Fruit fly (Drosophila melanogaster) whole organism, embryonic: Measurements from ENCODE around the gene CG3078.

Experiments
- Abd-B ChIP-seq: fragments of 200-800 bp; sonication (Bioruptor generic); optimal IDR thresholded peaks from 2 replicates; lab custom pipeline; 2018; ENCODE audit warnings: missing biosample characterization, mild to moderate bottlenecking, missing genetic modification characterization, moderate library complexity
- CG10209 ChIP-seq: fragments of 200-800 bp; sonication (Bioruptor generic); optimal IDR thresholded peaks from 3 replicates; lab custom pipeline; 2017; ENCODE audit warnings: missing biosample characterization, mild to moderate bottlenecking, missing genetic modification characterization, missing genetic modification reagents
- CG10321 ChIP-seq: fragments of 200-800 bp; sonication (Bioruptor generic); IDR thresholded peaks from 2 replicates; pipeline ENCODE4 v1.3.6; 2022; ENCODE audit warnings: missing biosample characterization, missing genetic modification characterization
- CG11695 ChIP-seq: fragments of 200-800 bp; sonication (Bioruptor generic); IDR thresholded peaks from 3 replicates; pipeline ENCODE4 v1.3.6; 2022; ENCODE audit warnings: missing biosample characterization, missing genetic modification characterization
- CG15514 ChIP-seq: fragments of 200-800 bp; sonication (Bioruptor generic); optimal IDR thresholded peaks from 3 replicates; lab custom pipeline; 2017; ENCODE audit warnings: missing biosample characterization, missing genetic modification characterization, mild to moderate bottlenecking, moderate library complexity, missing genetic modification reagents
- CG15696 ChIP-seq: fragments of 200-800 bp; sonication (Bioruptor generic); optimal IDR thresholded peaks from 2 replicates; lab custom pipeline; 2019; ENCODE audit warnings: missing biosample characterization, mild to moderate bottlenecking, missing genetic modification characterization, moderate library complexity
- CG1603 ChIP-seq: fragments of 200-800 bp; sonication (Bioruptor generic); optimal IDR thresholded peaks from 2 replicates; lab custom pipeline; 2019; ENCODE audit warnings: missing biosample characterization, mild to moderate bottlenecking, missing genetic modification characterization, moderate library complexity
- CG2202 ChIP-seq: fragments of 200-800 bp; sonication (Bioruptor generic); optimal IDR thresholded peaks from 2 replicates; lab custom pipeline; 2018; ENCODE audit warnings: missing biosample characterization, mild to moderate bottlenecking, missing genetic modification characterization
- CG2889 ChIP-seq: fragments of 200-800 bp; sonication (Bioruptor generic); IDR thresholded peaks from 3 replicates; pipeline ENCODE4 v1.3.6; 2022; ENCODE audit warnings: missing biosample characterization, missing genetic modification characterization
- CG32767 ChIP-seq: fragments of 200-800 bp; sonication (Bioruptor generic); IDR thresholded peaks from 2 replicates; pipeline ENCODE4 v1.3.6; 2022; ENCODE audit warnings: missing biosample characterization, missing genetic modification characterization
- CG33213 ChIP-seq: fragments of 200-800 bp; sonication (Bioruptor generic); optimal IDR thresholded peaks from 3 replicates; lab custom pipeline; 2016; ENCODE audit warnings: missing biosample characterization, missing genetic modification characterization
- CG3847 ChIP-seq: fragments of 200-800 bp; sonication (Bioruptor generic); IDR thresholded peaks from 2 replicates; pipeline ENCODE4 v1.3.6; 2022; ENCODE audit warnings: missing biosample characterization, missing genetic modification characterization
- CG4404 ChIP-seq: fragments of 200-800 bp; sonication (Bioruptor generic); IDR thresholded peaks from 2 replicates; pipeline ENCODE4 v1.3.6; 2022; ENCODE audit warnings: missing biosample characterization, missing genetic modification characterization
- CG4730 ChIP-seq: fragments of 200-800 bp; sonication (Bioruptor generic); IDR thresholded peaks from 2 replicates; pipeline ENCODE4 v1.3.6; 2022; ENCODE audit warnings: missing biosample characterization, missing genetic modification characterization
- CG7271 ChIP-seq: fragments of 200-800 bp; sonication (Bioruptor generic); optimal IDR thresholded peaks from 2 replicates; lab custom pipeline; 2018; ENCODE audit warnings: missing biosample characterization, mild to moderate bottlenecking, missing genetic modification characterization, moderate library complexity
- CG7928 ChIP-seq: fragments of 200-800 bp; sonication (Bioruptor generic); optimal IDR thresholded peaks from 2 replicates; lab custom pipeline; 2017; ENCODE audit warnings: missing biosample characterization, mild to moderate bottlenecking, missing genetic modification characterization
- CG8388 ChIP-seq: fragments of 200-800 bp; sonication (Bioruptor generic); optimal IDR thresholded peaks from 2 replicates; lab custom pipeline; 2019; ENCODE audit warnings: missing biosample characterization, mild to moderate bottlenecking, missing genetic modification characterization, moderate library complexity
- CG9727 ChIP-seq: fragments of 200-800 bp; sonication (Bioruptor generic); optimal IDR thresholded peaks from 3 replicates; lab custom pipeline; 2017; ENCODE audit warnings: missing biosample characterization, mild to moderate bottlenecking, missing genetic modification characterization
- CG9876 ChIP-seq: fragments of 200-800 bp; sonication (Bioruptor generic); optimal IDR thresholded peaks from 2 replicates; lab custom pipeline; 2016; ENCODE audit warnings: missing biosample characterization, missing genetic modification characterization
- HLH4C ChIP-seq: fragments of 200-800 bp; sonication (Bioruptor generic); IDR thresholded peaks from 3 replicates; pipeline ENCODE4 v1.3.6; 2022; ENCODE audit warnings: missing biosample characterization, missing genetic modification characterization; ENCODE audit not compliant: partially characterized antibody
- Hr39 ChIP-seq: fragments of >200 bp; optimal IDR thresholded peaks from 2 replicates; lab custom pipeline; 2017
- Hr78 ChIP-seq, 2 experiments: fragments of 200-800 bp in 1 of 2; fragments of >200 bp in 1 of 2; sonication (Bioruptor generic) in 1 of 2; optimal IDR thresholded peaks; 2 replicates each; lab custom pipeline; 2017 to 2019; ENCODE audit warnings: missing biosample characterization in 2 of 2, missing genetic modification characterization in 2 of 2, mild to moderate bottlenecking in 1 of 2, moderate library complexity in 1 of 2
- Rfx ChIP-seq: fragments of 200-800 bp; sonication (Bioruptor generic); IDR thresholded peaks from 2 replicates; pipeline ENCODE4 v1.3.6; 2022; ENCODE audit warnings: missing biosample characterization, missing genetic modification characterization
- Six4 ChIP-seq: fragments of 200-800 bp; sonication (Bioruptor generic); optimal IDR thresholded peaks from 2 replicates; lab custom pipeline; 2016; ENCODE audit warnings: missing biosample characterization, missing genetic modification characterization
- Stat92E ChIP-seq, 3 experiments: fragments of >200 bp in 2 of 3; fragments of 200-800 bp in 1 of 3; sonication (Bioruptor generic) in 1 of 3; optimal IDR thresholded peaks; 2 replicates each; lab custom pipeline; 2017 to 2019; ENCODE audit warnings: missing biosample characterization in 3 of 3, missing genetic modification characterization in 3 of 3, mild to moderate bottlenecking in 1 of 3, moderate library complexity in 1 of 3
- Tbp ChIP-seq: fragments of >200 bp; optimal IDR thresholded peaks from 2 replicates; lab custom pipeline; 2018; ENCODE audit warnings: missing biosample characterization, missing genetic modification characterization
- ara ChIP-seq: fragments of 200-800 bp; sonication (Bioruptor generic); IDR thresholded peaks from 2 replicates; pipeline ENCODE4 v1.3.6; 2022; ENCODE audit warnings: missing biosample characterization, missing genetic modification characterization
- bab2 ChIP-seq: fragments of 200-800 bp; sonication (Bioruptor generic); optimal IDR thresholded peaks from 2 replicates; lab custom pipeline; 2016; ENCODE audit warnings: missing biosample characterization, missing genetic modification characterization
- bbx ChIP-seq: fragments of 200-800 bp; sonication (Bioruptor generic); IDR thresholded peaks from 2 replicates; pipeline ENCODE4 v1.3.6; 2022; ENCODE audit warnings: missing biosample characterization, missing genetic modification characterization; ENCODE audit not compliant: partially characterized antibody
- bigmax ChIP-seq: fragments of 200-800 bp; sonication (Bioruptor generic); optimal IDR thresholded peaks from 2 replicates; lab custom pipeline; 2018; ENCODE audit warnings: missing biosample characterization, mild to moderate bottlenecking, missing genetic modification characterization
- cas ChIP-seq: fragments of 200-800 bp; sonication (Bioruptor generic); IDR thresholded peaks from 2 replicates; pipeline ENCODE4 v1.3.6; 2022; ENCODE audit warnings: missing biosample characterization, missing genetic modification characterization
- cg ChIP-seq: fragments of 200-800 bp; sonication (Bioruptor generic); optimal IDR thresholded peaks from 3 replicates; lab custom pipeline; 2019; ENCODE audit warnings: missing biosample characterization, mild to moderate bottlenecking, missing genetic modification characterization, moderate library complexity
- fd96Cb ChIP-seq: fragments of 200-800 bp; sonication (Bioruptor generic); optimal IDR thresholded peaks from 2 replicates; lab custom pipeline; 2018; ENCODE audit warnings: missing biosample characterization, mild to moderate bottlenecking, missing genetic modification characterization, moderate library complexity
- gcm ChIP-seq: fragments of 200-800 bp; sonication (Bioruptor generic); optimal IDR thresholded peaks from 2 replicates; lab custom pipeline; 2019; ENCODE audit warnings: missing biosample characterization, mild to moderate bottlenecking, missing genetic modification characterization, moderate library complexity
- hbn ChIP-seq: fragments of 200-800 bp; sonication (Bioruptor generic); IDR thresholded peaks from 2 replicates; pipeline ENCODE4 v1.3.6; 2022; ENCODE audit warnings: missing biosample characterization, missing genetic modification characterization; ENCODE audit not compliant: partially characterized antibody
- nom ChIP-seq: fragments of 200-800 bp; sonication (Bioruptor generic); optimal IDR thresholded peaks from 2 replicates; lab custom pipeline; 2017; ENCODE audit warnings: missing biosample characterization, missing genetic modification characterization, mild to moderate bottlenecking, moderate library complexity, missing genetic modification reagents
- odd ChIP-seq: fragments of 200-800 bp; sonication (Bioruptor generic); optimal IDR thresholded peaks from 2 replicates; lab custom pipeline; 2017; ENCODE audit warnings: missing biosample characterization, mild to moderate bottlenecking, missing genetic modification characterization
- phol ChIP-seq: fragments of 200-800 bp; sonication (Bioruptor generic); optimal IDR thresholded peaks from 3 replicates; lab custom pipeline; 2018; ENCODE audit warnings: missing biosample characterization, mild to moderate bottlenecking, missing genetic modification characterization, moderate library complexity
- pros ChIP-seq: fragments of 200-800 bp; sonication (Bioruptor generic); optimal IDR thresholded peaks from 3 replicates; lab custom pipeline; 2019; ENCODE audit warnings: missing biosample characterization, mild to moderate bottlenecking, missing genetic modification characterization, moderate library complexity
- salm ChIP-seq: fragments of 200-800 bp; sonication (Bioruptor generic); optimal IDR thresholded peaks from 2 replicates; lab custom pipeline; 2018; ENCODE audit warnings: missing biosample characterization, mild to moderate bottlenecking, missing genetic modification characterization
- sens-2 ChIP-seq: fragments of 200-800 bp; sonication (Bioruptor generic); IDR thresholded peaks from 2 replicates; pipeline ENCODE4 v1.3.6; 2022; ENCODE audit warnings: missing biosample characterization, missing genetic modification characterization
- slbo ChIP-seq: fragments of 200-800 bp; sonication (Bioruptor generic); IDR thresholded peaks from 2 replicates; pipeline ENCODE4 v1.3.6; 2022; ENCODE audit warnings: missing biosample characterization, missing genetic modification characterization
- sqz ChIP-seq: fragments of 200-800 bp; sonication (Bioruptor generic); optimal IDR thresholded peaks from 3 replicates; lab custom pipeline; 2018; ENCODE audit warnings: missing biosample characterization, mild to moderate bottlenecking, missing genetic modification characterization
- sr ChIP-seq: fragments of 200-800 bp; sonication (Bioruptor generic); IDR thresholded peaks from 3 replicates; pipeline ENCODE4 v1.3.6; 2022; ENCODE audit warnings: missing biosample characterization, missing genetic modification characterization
- tio ChIP-seq: fragments of 200-800 bp; sonication (Bioruptor generic); optimal IDR thresholded peaks from 2 replicates; lab custom pipeline; 2017; ENCODE audit warnings: missing biosample characterization, missing genetic modification characterization, inconsistent platforms
- tll ChIP-seq, 2 experiments: fragments of 200-800 bp in 1 of 2; fragments of >200 bp in 1 of 2; sonication (Bioruptor generic) in 1 of 2; optimal IDR thresholded peaks; 2 replicates each; lab custom pipeline; 2017 to 2019; ENCODE audit warnings: missing biosample characterization in 2 of 2, missing genetic modification characterization in 2 of 2, mild to moderate bottlenecking in 1 of 2, moderate library complexity in 1 of 2
- vvl ChIP-seq: fragments of 200-800 bp; sonication (Bioruptor generic); IDR thresholded peaks from 2 replicates; pipeline ENCODE4 v1.3.6; 2022; ENCODE audit warnings: missing biosample characterization, missing genetic modification characterization
- wor ChIP-seq: fragments of 200-800 bp; sonication (Bioruptor generic); IDR thresholded peaks from 2 replicates; pipeline ENCODE4 v1.3.6; 2022; ENCODE audit warnings: missing biosample characterization, missing genetic modification characterization

Gene CG3078

DNA sequence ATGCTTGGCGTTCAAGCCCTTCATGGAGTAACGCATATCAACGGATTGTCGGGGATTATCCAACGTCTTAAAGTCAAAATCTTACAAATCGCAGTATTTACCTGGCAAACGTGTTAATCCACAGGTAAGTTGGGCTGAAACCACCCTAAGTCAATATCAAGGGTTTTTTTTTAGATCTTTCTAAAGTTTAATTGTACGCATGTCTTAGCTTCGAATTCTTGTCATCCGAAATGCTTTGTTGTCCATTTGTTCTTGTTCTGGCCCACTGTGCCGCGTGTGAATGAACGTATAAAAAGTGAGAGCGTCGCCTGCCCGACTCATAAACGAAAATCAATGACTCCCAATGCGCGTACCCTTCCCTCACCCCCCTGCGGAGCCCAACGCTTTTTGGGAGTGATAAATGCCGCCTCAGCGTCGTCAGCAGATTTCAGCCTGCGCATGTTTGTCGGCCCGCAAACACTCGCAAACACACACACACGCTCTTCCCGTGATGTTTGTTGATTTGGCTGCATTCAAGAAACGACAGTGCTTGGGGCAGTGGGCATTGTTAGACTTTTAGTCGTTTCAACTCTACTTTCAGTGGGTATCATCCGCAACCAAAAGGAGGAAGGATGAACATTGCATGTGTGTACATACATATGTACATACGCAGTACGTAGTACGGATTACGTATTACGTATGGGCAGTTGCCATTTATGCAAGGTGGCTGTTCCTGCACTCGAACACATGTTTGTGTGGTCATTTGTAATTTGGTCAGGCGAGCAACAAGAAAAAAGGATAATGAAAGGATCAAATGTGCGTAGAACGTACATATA, 36.8 kb upstream of the CG3078 start (continued):
- peak; percentile 86 for TF ChIP-seq CG2202 (tag; lab: Kevin White, UChicago)
- peak; percentile 77 for TF ChIP-seq vvl
- peak; percentile 41 for TF ChIP-seq cg (GFP tag; lab: Kevin White, UChicago)
- no peak for TF ChIP-seq CG7271
- TF ChIP-seq phol (tag; lab: Kevin White, UChicago): peak; percentile 96
- no peak for TF ChIP-seq sr (GFP tag; lab: Robert Waterston, UW)
- peak; percentile 89 for TF ChIP-seq CG15696 (tag; lab: Kevin White, UChicago)
- TF ChIP-seq Rfx: peak; percentile 77; the same call in 1 of the 2 replicates
- TF ChIP-seq CG3847 (GFP tag; lab: Robert Waterston, UW): peak; percentile 83
- peak; percentile 82 for TF ChIP-seq nom (GFP tag; lab: Kevin White, UChicago)
- TF ChIP-seq CG15514 (GFP tag; lab: Kevin White, UChicago): peak; percentile 74
- peak; percentile 71 for TF ChIP-seq CG32767 (GFP tag; lab: Robert Waterston, UW)
- TF ChIP-seq Stat92E (GFP tag; optimal IDR thresholded peaks at IDR 0.05; lab: Kevin White, UChicago): peak in 1 of 3 experiments; percentile 82
- peak; percentile 88 for TF ChIP-seq CG1603 (tag; lab: Kevin White, UChicago)
- TF ChIP-seq ara (GFP tag; lab: Robert Waterston, UW): peak; percentile 58
- peak; percentile 71 to 75 for TF ChIP-seq tll (GFP tag; optimal IDR thresholded peaks at IDR 0.05; lab: Kevin White, UChicago)
- TF ChIP-seq CG7928: peak; percentile 66
- TF ChIP-seq CG9876 (GFP tag; lab: Kevin White, UChicago): peak; percentile 87
- TF ChIP-seq CG11695: peak; percentile 87
- peak; percentile 89 for TF ChIP-seq gcm
- no peak for TF ChIP-seq Tbp
- peak; percentile 89 for TF ChIP-seq CG8388
- peak; percentile 55; the same call in 1 of the 2 replicates for TF ChIP-seq sens-2
- peak in 1 of 2 experiments; percentile 87 for TF ChIP-seq Hr78 (GFP tag; optimal IDR thresholded peaks at IDR 0.05; lab: Kevin White, UChicago)
- no peak for TF ChIP-seq bigmax (GFP tag; lab: Kevin White, UChicago)
- no peak for TF ChIP-seq bbx
- peak; percentile 96 for TF ChIP-seq tio (GFP tag; lab: Kevin White, UChicago)
- peak; percentile 93 for TF ChIP-seq Six4 (GFP tag; lab: Kevin White, UChicago)
- TF ChIP-seq CG10209 (GFP tag; lab: Kevin White, UChicago): peak; percentile 96
- no peak for TF ChIP-seq HLH4C (GFP tag; lab: Robert Waterston, UW)
- peak; percentile 94 for TF ChIP-seq fd96Cb (tag; lab: Kevin White, UChicago)
- peak; percentile 31; the same call in 1 of the 2 replicates for TF ChIP-seq CG10321 (GFP tag; lab: Robert Waterston, UW)
- TF ChIP-seq salm (tag; lab: Kevin White, UChicago): peak; percentile 83
- peak; percentile 91 for TF ChIP-seq bab2 (GFP tag; lab: Kevin White, UChicago)
- peak; percentile 94 for TF ChIP-seq odd (GFP tag; lab: Kevin White, UChicago)
- TF ChIP-seq pros (GFP tag; lab: Kevin White, UChicago): peak; percentile 54
- no peak for TF ChIP-seq hbn
- peak; percentile 82 for TF ChIP-seq wor
- TF ChIP-seq cas (GFP tag; lab: Robert Waterston, UW): peak; percentile 52; the same call in 1 of the 2 replicates
- no peak; the same call in none of the 2 replicates for TF ChIP-seq CG4730 (GFP tag; lab: Robert Waterston, UW)
- TF ChIP-seq CG4404: peak; percentile 86
- no peak for TF ChIP-seq CG2889 (GFP tag; lab: Robert Waterston, UW)
- TF ChIP-seq CG9727 (GFP tag; lab: Kevin White, UChicago): peak; percentile 96
- peak; percentile 94 for TF ChIP-seq sqz
- no peak for TF ChIP-seq Hr39 (lab: Kevin White, UChicago)
- peak; percentile 87 for TF ChIP-seq CG33213 (GFP tag; lab: Kevin White, UChicago)
- TF ChIP-seq Abd-B (GFP tag; lab: Kevin White, UChicago): peak; percentile 94
- peak; percentile 84 for TF ChIP-seq slbo (GFP tag; lab: Robert Waterston, UW)
